Fruit fly (Drosophila melanogaster): ENCODE data around the gene Amun.
A peak's percentile ranks its signal among the peaks of the same experiment; 100 is the strongest.

The Amun gene

dm6 chrX:11678539-11679040 is 36.8 kb downstream of the Amun start, which contains the start of the genes Vlet and bif:
TSS of gene Vlet (minus strand) at chrX:11678589.
TSS of gene bif (plus strand) at chrX:11678970.
- TF ChIP-seq net (GFP tag; optimal IDR thresholded peaks at IDR 0.05) (peak; percentile 36), achi (GFP tag; optimal IDR thresholded peaks at IDR 0.05) (peak; percentile 67), Hr38 (GFP tag; optimal IDR thresholded peaks at IDR 0.05) (no peak), CG7368 (GFP tag; optimal IDR thresholded peaks at IDR 0.05) (peak; percentile 48), CG10631 (GFP tag; optimal IDR thresholded peaks at IDR 0.05) (peak; percentile 70), Met (GFP tag; optimal IDR thresholded peaks at IDR 0.05) (no peak), CG34406 (GFP tag; optimal IDR thresholded peaks at IDR 0.05) (peak; percentile 57), Ets96B (tag; optimal IDR thresholded peaks at IDR 0.05) (peak; percentile 31), spab (GFP tag; optimal IDR thresholded peaks at IDR 0.05) (peak; percentile 10), vri (GFP tag; optimal IDR thresholded peaks at IDR 0.05) (no peak), Eip75B (GFP tag; optimal IDR thresholded peaks at IDR 0.05) (no peak), CG1621 (tag; optimal IDR thresholded peaks at IDR 0.05) (no peak), Eip93F (GFP tag; optimal IDR thresholded peaks at IDR 0.05) (no peak), Eip78C (GFP tag) (peak; percentile 46), Lpt (GFP tag; optimal IDR thresholded peaks at IDR 0.05) (no peak), fkh (GFP tag; optimal IDR thresholded peaks at IDR 0.05) (peak; percentile 45), CG8632 (GFP tag; optimal IDR thresholded peaks at IDR 0.05) (peak; percentile 38), acj6 (GFP tag; optimal IDR thresholded peaks at IDR 0.05) (peak; percentile 63), CG6854 (GFP tag; optimal IDR thresholded peaks at IDR 0.05) (no peak), Sox102F (GFP tag; optimal IDR thresholded peaks at IDR 0.05) (no peak), Gug (GFP tag; IDR thresholded peaks at IDR 0.05) (peak; percentile 52; the same call in 1 of the 2 replicates), Sox14 (GFP tag; optimal IDR thresholded peaks at IDR 0.05) (peak; percentile 47), CG11762 (GFP tag; optimal IDR thresholded peaks at IDR 0.05; ENCODE audit: insufficient read depth) (peak; percentile 49), fd85E (GFP tag; optimal IDR thresholded peaks at IDR 0.05) (no peak), svp (GFP tag) (peak; percentile 81), CG6163 (GFP tag; IDR thresholded peaks at IDR 0.05) (0 out of 3 replicates have a peak, but pooled peaks have one; percentile 46), CG8119 (GFP tag; IDR thresholded peaks at IDR 0.05) (peak; percentile 48; the same call in 1 of the 3 replicates), eg (GFP tag; IDR thresholded peaks at IDR 0.05) (peak; percentile 52; the same call in 1 of the 3 replicates), OdsH (GFP tag; optimal IDR thresholded peaks at IDR 0.05) (peak; percentile 66), CG31627 (GFP tag; optimal IDR thresholded peaks at IDR 0.05) (peak; percentile 60), CG16779 (tag; optimal IDR thresholded peaks at IDR 0.05) (no peak), ss (GFP tag; optimal IDR thresholded peaks at IDR 0.05) (peak in 1 of 2 experiments; percentile 39), Smox (GFP tag; optimal IDR thresholded peaks at IDR 0.05) (no peak), pdm3 (GFP tag; optimal IDR thresholded peaks at IDR 0.05) (no peak), salr (GFP tag; optimal IDR thresholded peaks at IDR 0.05) (peak in 1 of 2 experiments; percentile 16), Hr4 (GFP tag; optimal IDR thresholded peaks at IDR 0.05) (no peak), cyc (GFP tag; optimal IDR thresholded peaks at IDR 0.05) (peak; percentile 38), CG3919 (GFP tag; optimal IDR thresholded peaks at IDR 0.05) (peak; percentile 61), CG11902 (GFP tag; optimal IDR thresholded peaks at IDR 0.05) (peak; percentile 57), CG15336 (GFP tag; IDR thresholded peaks at IDR 0.05) (peak; percentile 43; the same call in 1 of the 2 replicates), CG6808 (GFP tag; optimal IDR thresholded peaks at IDR 0.05) (peak; percentile 65), CG8319 (GFP tag; optimal IDR thresholded peaks at IDR 0.05) (peak; percentile 48), topi (GFP tag; optimal IDR thresholded peaks at IDR 0.05) (peak; percentile 49), CG4318 (GFP tag; optimal IDR thresholded peaks at IDR 0.05) (peak; percentile 48), lz (GFP tag; optimal IDR thresholded peaks at IDR 0.05) (peak; percentile 48), dac (GFP tag; optimal IDR thresholded peaks at IDR 0.05) (peak; percentile 37), esn (GFP tag; optimal IDR thresholded peaks at IDR 0.05) (peak; percentile 45), CG11294 (GFP tag; IDR thresholded peaks at IDR 0.05) (no peak), CG6276 (GFP tag; optimal IDR thresholded peaks at IDR 0.05) (no peak), Hr39 (GFP tag; optimal IDR thresholded peaks at IDR 0.05) (peak; percentile 63), CG9139 (GFP tag; optimal IDR thresholded peaks at IDR 0.05) (no peak), dsx (GFP tag; optimal IDR thresholded peaks at IDR 0.05; ENCODE audit: poor library complexity, severe bottlenecking) (peak; percentile 27)

Data from whole organism, prepupa.